Worm (Caenorhabditis elegans) whole organism, L4 larva: ENCODE results near the gene anoh-2.

Experiments used
- ama-1 ChIP-seq: fragments of 150-350 bp; optimal IDR thresholded peaks from 2 replicates; lab custom pipeline; 2014; ENCODE audit warnings: inconsistent platforms, mixed read lengths
- cey-2 ChIP-seq: sonication (generic microtip); optimal IDR thresholded peaks from 3 replicates; lab custom pipeline; 2017; ENCODE audit warnings: missing genetic modification characterization, mild to moderate bottlenecking, missing compliant biosample characterization, antibody characterized with exemption, borderline replicate concordance; ENCODE audit not compliant: insufficient read depth
- fos-1 ChIP-seq: fragments of 150-350 bp; optimal IDR thresholded peaks from 2 replicates; lab custom pipeline; 2014; ENCODE audit warnings: missing biosample characterization, missing genetic modification characterization
- hmg-1.1 ChIP-seq: fragments of 200-800 bp; sonication (Bioruptor generic); IDR thresholded peaks from 2 replicates; pipeline ENCODE4 v1.3.6; 2022; ENCODE audit warnings: missing genetic modification reagents, missing genetic modification characterization, missing compliant biosample characterization
- nhr-237 ChIP-seq: sonication (generic microtip); optimal IDR thresholded peaks from 2 replicates; lab custom pipeline; 2017; ENCODE audit warnings: missing biosample characterization, missing genetic modification characterization
- pqm-1 ChIP-seq: sonication (generic microtip); optimal IDR thresholded peaks from 2 replicates; lab custom pipeline; 2017; ENCODE audit warnings: missing biosample characterization, missing genetic modification characterization
- vab-7 ChIP-seq: fragments of 200-800 bp; sonication (Bioruptor generic); IDR thresholded peaks from 2 replicates; pipeline ENCODE4 v1.3.6; 2022; ENCODE audit warnings: missing genetic modification reagents, missing genetic modification characterization, missing compliant biosample characterization

DNA sequence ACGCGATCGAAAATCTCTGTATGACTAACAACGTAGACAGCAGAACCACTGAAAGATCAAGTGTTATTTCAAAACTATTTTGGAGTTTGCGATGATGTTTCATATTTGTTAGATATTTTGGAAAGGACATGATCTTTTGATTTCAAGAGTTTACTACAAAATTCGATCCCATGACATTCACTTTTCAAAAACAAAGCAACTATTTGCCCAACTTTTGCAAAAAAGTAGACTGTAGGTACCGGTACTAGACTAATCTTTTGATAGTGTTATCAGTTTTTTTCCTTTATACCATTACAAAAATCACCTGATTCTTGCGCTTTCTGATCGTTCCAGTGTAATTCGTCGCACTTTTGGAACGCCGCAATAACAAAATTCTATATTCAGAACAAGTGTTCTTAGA is 38.1 kb upstream of the anoh-2 start:
- TF ChIP-seq ama-1 (lab: Kevin White, UChicago) (no peak), hmg-1.1 (GFP tag; lab: Robert Waterston, UW) (no peak), vab-7 (GFP tag; lab: Robert Waterston, UW) (no peak), pqm-1 (no peak), cey-2 (tag; lab: Kevin White, UChicago) (no peak), nhr-237 (tag; lab: Kevin White, UChicago) (no peak), fos-1 (tag; lab: Kevin White, UChicago) (no peak)
